Worm (Caenorhabditis elegans) whole organism, L4/young adult: ENCODE measurements around the gene str-130.

Experiments
- W03F9.2 ChIP-seq: fragments of 150-350 bp; optimal IDR thresholded peaks from 2 replicates; lab custom pipeline; 2014; ENCODE audit warnings: missing biosample characterization, missing genetic modification characterization
- dao-5 ChIP-seq: sonication (generic microtip); optimal IDR thresholded peaks from 2 replicates; lab custom pipeline; 2016; ENCODE audit warnings: missing genotype, missing genetic modification characterization, moderate library complexity, missing compliant biosample characterization
- him-1 ChIP-seq: sonication (generic microtip); optimal IDR thresholded peaks from 2 replicates; lab custom pipeline; 2016; ENCODE audit warnings: missing genotype, missing genetic modification reagents, missing genetic modification characterization, missing compliant biosample characterization

str-130 gene

DNA sequence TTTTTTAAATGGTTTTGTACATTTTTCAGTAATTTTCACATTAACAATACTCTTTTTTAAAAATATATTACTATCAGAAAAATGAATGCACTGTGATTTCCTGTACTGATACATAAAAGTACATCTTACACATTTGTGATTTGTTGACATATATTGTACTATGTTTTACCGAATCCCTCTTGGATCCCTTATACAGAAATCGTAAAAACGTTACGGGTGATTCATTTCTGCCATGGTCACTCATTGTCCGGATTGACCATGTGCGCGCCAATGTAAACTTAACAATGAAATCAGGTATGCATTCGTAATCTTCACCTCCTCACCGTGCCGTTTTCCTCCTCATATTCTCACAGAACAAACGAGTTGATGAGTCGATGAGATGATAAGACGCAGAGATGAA lies 36.4 kb downstream of the str-130 start, which contains the start of gene ZC513.2:
TSS of gene ZC513.2 (plus strand) at position 301 of the 400 bp plus-strand sequence.
- no peak for TF ChIP-seq dao-5 (tag; lab: Kevin White, UChicago)
- no peak for TF ChIP-seq him-1
- TF ChIP-seq W03F9.2 (tag; lab: Kevin White, UChicago): no peak

DNA sequence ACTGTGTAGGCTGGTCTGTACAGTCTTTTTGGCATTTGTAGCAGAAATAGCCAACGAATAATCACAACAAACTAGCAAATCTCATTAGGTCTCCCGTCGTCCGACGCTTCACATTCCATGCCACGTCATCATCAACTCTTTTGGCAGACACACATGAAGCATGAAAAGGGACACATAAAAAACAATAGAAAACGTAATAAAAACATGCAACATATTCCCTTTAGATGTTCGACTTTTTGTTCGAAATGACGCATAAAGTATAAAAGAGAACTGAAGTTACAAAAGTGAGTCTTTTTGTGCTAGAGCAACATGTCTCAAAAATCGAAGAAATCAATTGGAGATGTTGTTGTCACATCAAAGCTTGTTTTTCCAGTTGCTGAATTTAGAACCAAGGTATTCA lies 38.6 kb downstream of the str-130 start, which contains the start of gene sth-1:
TSS of gene sth-1 (plus strand) at position 301 of the 400 bp plus-strand sequence.
- TF ChIP-seq dao-5 (tag; lab: Kevin White, UChicago): no peak
- TF ChIP-seq him-1: no peak
- no peak for TF ChIP-seq W03F9.2 (tag; lab: Kevin White, UChicago)

ce11 chrV:8050811-8051210 lies 39.7 kb downstream of the str-130 start, which contains the start of gene col-43:
col-43 (minus strand) TSS chrV:8050911.
- TF ChIP-seq dao-5 (tag; lab: Kevin White, UChicago): no peak
- TF ChIP-seq W03F9.2 (tag; lab: Kevin White, UChicago): no peak

DNA sequence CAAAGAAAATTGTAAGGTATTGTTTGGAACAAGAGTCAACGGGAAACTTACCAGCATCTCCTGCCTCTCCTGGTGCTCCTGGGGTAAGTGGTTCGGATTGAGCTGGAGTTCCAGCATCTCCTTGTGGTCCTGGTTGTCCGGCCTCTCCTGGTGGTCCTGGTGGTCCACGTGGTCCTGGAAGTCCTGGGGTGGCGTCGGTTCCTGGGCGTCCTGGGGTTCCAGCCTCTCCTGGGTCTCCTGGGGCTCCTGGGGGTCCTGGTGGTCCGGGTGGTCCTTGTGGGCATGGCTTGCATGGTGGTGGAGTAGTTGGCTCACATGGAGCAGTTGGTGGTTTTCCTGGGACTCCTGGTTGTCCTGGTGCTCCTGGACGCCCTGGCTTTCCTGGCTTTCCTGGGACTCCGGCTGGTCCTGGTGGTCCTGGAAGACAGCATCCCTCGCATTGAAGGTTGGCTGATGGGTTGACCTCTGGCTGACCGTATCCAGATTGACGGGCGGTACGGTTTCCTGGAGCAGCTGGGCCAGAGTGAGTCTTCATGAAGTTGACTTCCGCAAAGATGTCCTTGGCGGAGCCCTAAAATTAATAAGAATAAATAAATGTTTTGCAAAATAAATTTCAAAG lies 40.3 kb downstream of the str-130 start:
- TF ChIP-seq dao-5 (tag; lab: Kevin White, UChicago): no peak
- TF ChIP-seq him-1: no peak
- TF ChIP-seq W03F9.2 (tag; lab: Kevin White, UChicago): no peak

DNA sequence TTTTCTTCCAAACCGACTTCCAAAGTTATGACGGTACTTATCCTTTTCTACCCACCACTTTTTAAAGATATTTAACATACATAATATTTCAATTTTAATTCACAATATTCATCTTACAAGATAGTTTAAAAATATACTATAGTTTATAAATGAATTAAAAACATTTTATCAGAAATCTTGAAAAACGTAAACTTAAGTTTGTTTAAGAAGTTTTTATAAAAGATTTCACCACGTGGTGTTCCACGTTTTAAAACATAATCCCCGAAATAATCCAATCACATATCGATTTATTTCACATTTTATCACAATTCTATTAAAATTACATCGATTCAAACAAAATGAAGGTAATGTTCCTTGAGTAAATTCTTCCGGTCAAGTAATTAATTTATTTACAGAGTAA lies 43.8 kb downstream of the str-130 start, which contains the start of gene ZC513.3:
TSS of gene ZC513.3 (plus strand) at position 301 of the 400 bp plus-strand sequence.
- TF ChIP-seq him-1: no peak
- no peak for TF ChIP-seq dao-5 (tag; lab: Kevin White, UChicago)
- no peak for TF ChIP-seq W03F9.2 (tag; lab: Kevin White, UChicago)

DNA sequence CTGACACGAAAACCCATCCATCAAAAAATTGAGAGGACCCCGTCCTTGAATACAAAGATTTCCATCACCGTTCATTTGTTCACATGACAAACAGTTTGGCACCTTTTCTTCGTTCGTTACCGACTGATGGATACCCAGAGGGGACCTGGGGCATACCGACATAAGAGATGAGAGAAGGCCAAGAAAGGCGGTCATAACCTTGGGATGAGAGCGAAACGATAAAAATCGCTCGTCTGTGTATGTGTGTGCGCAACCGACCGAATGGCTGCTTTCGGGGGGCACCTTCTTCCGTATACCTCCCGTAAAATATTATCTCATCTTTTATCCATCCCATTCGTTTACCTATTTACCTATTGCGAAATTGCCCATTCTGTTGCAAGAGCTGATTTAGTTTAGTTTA lies 45.5 kb downstream of the str-130 start:
- no peak for TF ChIP-seq W03F9.2 (tag; lab: Kevin White, UChicago)

DNA sequence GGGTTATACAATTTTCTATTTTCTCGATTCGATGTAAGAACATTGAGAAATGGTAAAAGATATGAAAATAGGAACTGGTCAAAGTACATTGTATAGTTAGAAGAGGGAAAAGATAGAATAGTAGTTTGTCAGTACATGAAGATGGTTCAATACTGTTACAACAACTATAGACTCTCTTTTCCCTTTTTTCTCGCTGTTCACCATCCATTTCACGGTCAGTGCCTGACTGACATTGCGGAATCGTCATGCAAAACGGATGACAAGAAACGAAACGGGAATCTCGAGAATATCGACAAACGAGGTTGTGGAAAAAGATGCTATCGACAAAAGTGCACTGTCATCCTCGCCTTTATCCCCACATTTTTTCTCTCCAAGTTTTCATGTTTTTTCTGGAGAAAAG lies 46.8 kb downstream of the str-130 start:
- TF ChIP-seq W03F9.2 (tag; lab: Kevin White, UChicago) (no peak), him-1 (no peak), dao-5 (tag; lab: Kevin White, UChicago) (no peak)

DNA sequence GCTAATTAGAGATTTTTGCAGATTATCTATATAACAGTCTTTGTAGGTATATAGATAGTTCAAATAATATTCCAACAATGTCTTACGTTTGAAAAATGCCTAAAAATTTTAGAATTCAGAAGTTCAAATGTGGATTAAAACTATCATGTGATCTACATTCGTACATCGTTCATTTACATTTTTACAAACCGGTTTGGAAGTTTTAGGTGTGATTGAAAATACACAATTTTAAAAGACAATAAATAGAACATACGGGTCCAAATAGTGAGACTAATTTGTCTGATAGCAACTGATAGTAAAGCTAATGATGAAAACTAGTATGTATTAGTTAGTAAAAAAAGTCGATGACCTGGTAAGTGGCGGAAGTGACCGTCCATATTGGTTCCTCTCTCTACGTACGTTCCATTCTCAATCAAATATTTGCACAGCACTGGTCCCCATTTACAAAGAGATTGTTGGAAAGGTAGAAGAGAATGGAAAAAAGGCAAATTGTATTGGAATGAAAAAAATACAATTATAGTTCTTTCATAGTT lies 49.1 kb downstream of the str-130 start:
- TF ChIP-seq him-1 (no peak), W03F9.2 (tag; lab: Kevin White, UChicago) (no peak), dao-5 (tag; lab: Kevin White, UChicago) (no peak)

DNA sequence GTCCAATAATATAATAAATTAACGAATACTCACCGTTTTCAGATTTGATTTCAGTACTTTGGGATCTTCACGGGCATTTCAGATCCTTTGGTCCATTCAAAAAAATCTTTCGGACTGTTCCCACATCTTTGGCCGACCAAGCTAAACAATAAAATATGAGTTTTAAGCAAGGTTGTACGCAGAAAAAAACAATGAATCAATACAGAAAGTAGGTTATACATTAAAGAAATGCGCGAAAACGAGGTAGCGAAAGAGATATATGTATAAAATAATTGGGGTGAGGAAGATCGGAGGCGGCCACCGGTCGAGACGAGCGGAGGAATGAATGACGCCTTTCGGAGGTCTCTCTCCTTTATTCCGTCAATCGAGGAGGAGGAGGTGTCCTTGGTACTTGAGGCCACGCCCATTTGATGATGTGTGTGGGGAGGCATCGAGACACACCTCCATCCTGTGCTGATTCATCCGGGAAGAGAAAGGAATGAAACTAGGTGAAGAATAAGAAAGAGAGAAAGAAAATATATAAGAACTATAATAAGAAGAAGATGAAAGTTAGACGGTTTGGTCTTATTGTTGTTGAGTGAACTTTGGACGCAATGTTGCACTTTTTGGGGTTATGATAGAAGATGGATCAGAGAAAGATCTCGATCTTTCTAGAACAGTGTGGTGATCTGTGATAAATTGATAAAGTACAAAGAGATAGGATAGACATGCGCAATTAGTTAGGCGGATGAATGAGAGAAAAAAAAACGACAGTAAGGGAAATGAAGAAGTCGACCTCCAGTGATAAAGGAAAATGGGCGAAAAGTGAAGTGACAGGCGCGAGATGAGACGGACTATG lies 50.0 kb downstream of the str-130 start:
- TF ChIP-seq W03F9.2 (tag; lab: Kevin White, UChicago) (no peak), him-1 (no peak), dao-5 (tag; lab: Kevin White, UChicago) (no peak)

- TF ChIP-seq dao-5 (tag; lab: Kevin White, UChicago) (no peak), W03F9.2 (tag; lab: Kevin White, UChicago) (no peak), him-1 (no peak)
Observed at ce11 chrV:8039606-8040005, 50.9 kb downstream of the str-130 start.
